Worm (Caenorhabditis elegans) whole organism, late embryonic: Measurements from ENCODE around the gene R11E3.19.

Experiments
- ama-1 ChIP-seq: fragments of 150-350 bp; optimal IDR thresholded peaks from 2 replicates; lab custom pipeline; 2014
- ceh-19 ChIP-seq: fragments of 200-800 bp; sonication (Bioruptor generic); optimal IDR thresholded peaks from 2 replicates; lab custom pipeline; 2018; ENCODE audit warnings: mild to moderate bottlenecking, missing genetic modification characterization, missing compliant biosample characterization
- dmd-4 ChIP-seq: sonication (generic microtip); optimal IDR thresholded peaks from 2 replicates; lab custom pipeline; 2016; ENCODE audit warnings: borderline replicate concordance, missing genetic modification characterization, missing compliant biosample characterization
- fkh-6 ChIP-seq: sonication (generic microtip); optimal IDR thresholded peaks from 2 replicates; lab custom pipeline; 2016; ENCODE audit warnings: missing genetic modification characterization, missing compliant biosample characterization
- lin-11 ChIP-seq: fragments of 200-800 bp; sonication (Bioruptor generic); optimal IDR thresholded peaks from 2 replicates; lab custom pipeline; 2018; ENCODE audit warnings: mild to moderate bottlenecking, missing genetic modification characterization, missing compliant biosample characterization
- madf-2 ChIP-seq: sonication (generic microtip); optimal IDR thresholded peaks from 2 replicates; lab custom pipeline; 2017; ENCODE audit warnings: missing genetic modification characterization, missing compliant biosample characterization
- npax-4 ChIP-seq: sonication (generic microtip); optimal IDR thresholded peaks from 2 replicates; lab custom pipeline; 2016; ENCODE audit warnings: missing genetic modification characterization, missing compliant biosample characterization
- odd-2 ChIP-seq: sonication (generic microtip); optimal IDR thresholded peaks from 2 replicates; lab custom pipeline; 2017; ENCODE audit warnings: antibody characterized with exemption, mild to moderate bottlenecking, missing genetic modification characterization, missing compliant biosample characterization
- pha-2 ChIP-seq: sonication (generic microtip); optimal IDR thresholded peaks from 2 replicates; lab custom pipeline; 2017; ENCODE audit warnings: mild to moderate bottlenecking, missing genetic modification characterization, missing compliant biosample characterization
- pha-4 ChIP-seq: fragments of 150-350 bp; optimal IDR thresholded peaks from 2 replicates; lab custom pipeline; 2018; ENCODE audit warnings: missing biosample characterization, missing genetic modification reagents, missing genetic modification characterization
- pqm-1 ChIP-seq: sonication (generic microtip); optimal IDR thresholded peaks from 2 replicates; lab custom pipeline; 2016; ENCODE audit warnings: missing genetic modification characterization, missing compliant biosample characterization
- rnt-1 ChIP-seq: sonication (generic microtip); optimal IDR thresholded peaks from 2 replicates; lab custom pipeline; 2016; ENCODE audit warnings: missing genetic modification characterization, missing compliant biosample characterization
- ttx-3 ChIP-seq: sonication (generic microtip); optimal IDR thresholded peaks from 2 replicates; lab custom pipeline; 2016; ENCODE audit warnings: missing genetic modification reagents, missing genetic modification characterization, missing compliant biosample characterization
- unc-55 ChIP-seq: sonication (generic microtip); optimal IDR thresholded peaks from 2 replicates; lab custom pipeline; 2017; ENCODE audit warnings: missing biosample characterization, missing genetic modification reagents, missing genetic modification characterization

DNA sequence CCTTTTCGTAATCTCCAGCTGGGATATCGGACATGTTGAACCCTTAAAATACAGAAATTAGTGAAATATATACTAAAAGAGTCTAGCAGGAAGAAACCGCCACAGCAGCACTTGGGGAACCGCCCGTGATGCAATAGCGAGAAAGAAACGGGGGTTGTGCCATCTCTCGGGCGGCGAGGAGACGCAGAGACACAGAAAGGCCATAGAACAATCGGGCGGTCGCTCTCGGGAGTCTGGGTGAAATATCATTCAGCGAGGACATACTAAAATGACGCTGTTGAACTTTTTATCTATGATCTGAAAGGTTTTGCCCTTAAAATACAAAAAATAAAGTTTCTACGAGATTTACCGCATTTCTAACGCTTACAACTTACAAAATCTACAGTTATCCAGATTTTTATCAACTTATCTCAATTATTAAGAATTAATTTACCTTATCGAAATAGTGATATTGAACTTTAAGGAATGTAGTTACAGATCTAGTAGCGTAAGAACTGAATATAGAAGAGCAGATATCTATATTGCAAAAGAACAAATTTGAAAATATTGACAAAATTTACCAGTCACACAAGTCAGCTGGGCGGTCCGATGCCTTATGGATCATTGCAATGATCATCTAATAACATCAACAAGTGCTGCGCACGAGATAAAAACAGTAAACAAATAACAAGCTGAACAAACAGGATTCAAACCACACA lies 27.3 kb downstream of the R11E3.19 start, which contains the start of gene cyc-2.1:
- TF ChIP-seq madf-2 (tag; lab: Kevin White, UChicago), result no peak
- TF ChIP-seq lin-11 (tag; lab: Kevin White, UChicago), result no peak
- TF ChIP-seq ama-1 (lab: Kevin White, UChicago), result no peak
- TF ChIP-seq odd-2, result no peak
- no peak for TF ChIP-seq ceh-19 (GFP tag; lab: Kevin White, UChicago)
- TF ChIP-seq dmd-4, result no peak
- no peak for TF ChIP-seq pha-4 (tag; lab: Kevin White, UChicago)
- no peak for TF ChIP-seq ttx-3 (tag; lab: Kevin White, UChicago)
- TF ChIP-seq unc-55, result peak; percentile 22
- peak; percentile 45 for TF ChIP-seq rnt-1 (tag; lab: Kevin White, UChicago)
- no peak for TF ChIP-seq fkh-6 (tag; lab: Kevin White, UChicago)
- TF ChIP-seq pqm-1 (tag; lab: Kevin White, UChicago), result peak; percentile 6
- no peak for TF ChIP-seq npax-4 (tag; lab: Kevin White, UChicago)
- TF ChIP-seq pha-2 (tag; lab: Kevin White, UChicago), result peak; percentile 28
